Fruit fly (Drosophila melanogaster): ENCODE measurements around the gene ValRS-m.

The ValRS-m gene

dm6 chr3L:8964458-8964857 is at the start of gene ValRS-m:
ValRS-m (minus strand) TSS chr3L:8964769.
- TF ChIP-seq CG8478 (optimal IDR thresholded peaks at IDR 0.05), result no peak
- no peak for TF ChIP-seq CTCF (optimal IDR thresholded peaks at IDR 0.05)

- TF ChIP-seq CG8478 (optimal IDR thresholded peaks at IDR 0.05) (no peak), CTCF (optimal IDR thresholded peaks at IDR 0.05) (no peak)
Measured at dm6 chr3L:9013745-9014144, 49.2 kb upstream of the ValRS-m start.

- no peak for TF ChIP-seq CG8478 (optimal IDR thresholded peaks at IDR 0.05)
- TF ChIP-seq CTCF (optimal IDR thresholded peaks at IDR 0.05), result no peak
Measured at dm6 chr3L:9011485-9012389, 47.2 kb upstream of the ValRS-m start.

- no peak for TF ChIP-seq CG8478 (optimal IDR thresholded peaks at IDR 0.05)
- TF ChIP-seq CTCF (optimal IDR thresholded peaks at IDR 0.05), result no peak
Measured at dm6 chr3L:9009738-9010137, 45.2 kb upstream of the ValRS-m start, which contains the start of gene CG5194. CG5194 (minus strand) TSS chr3L:9009838.

dm6 chr3L:9004788-9005246 is 40.2 kb upstream of the ValRS-m start, which contains the start of gene Doc3:
Doc3 (plus strand) TSS chr3L:9005196.
- TF ChIP-seq CTCF (optimal IDR thresholded peaks at IDR 0.05) (peak in 1 of 2 experiments; percentile 24), CG8478 (optimal IDR thresholded peaks at IDR 0.05) (no peak)

- TF ChIP-seq CTCF (optimal IDR thresholded peaks at IDR 0.05) (no peak), CG8478 (optimal IDR thresholded peaks at IDR 0.05) (no peak)
Measured at dm6 chr3L:9003369-9003768, 38.8 kb upstream of the ValRS-m start.

dm6 chr3L:9002527-9002926 is 38.0 kb upstream of the ValRS-m start:
- TF ChIP-seq CTCF (optimal IDR thresholded peaks at IDR 0.05) (no peak), CG8478 (optimal IDR thresholded peaks at IDR 0.05) (no peak)

dm6 chr3L:8997686-8998239 is 33.2 kb upstream of the ValRS-m start, which contains the start of the genes smg and CG5087:
smg (minus strand) TSS chr3L:8997989.
CG5087 (plus strand) TSS chr3L:8998184.
- TF ChIP-seq CG8478 (optimal IDR thresholded peaks at IDR 0.05) (no peak), CTCF (optimal IDR thresholded peaks at IDR 0.05) (peak; percentile 70 to 78)

- TF ChIP-seq CG8478 (optimal IDR thresholded peaks at IDR 0.05), result no peak
- no peak for TF ChIP-seq CTCF (optimal IDR thresholded peaks at IDR 0.05)
Measured at dm6 chr3L:8996899-8997685, 32.5 kb upstream of the ValRS-m start.

dm6 chr3L:8996173-8996767 is 31.7 kb upstream of the ValRS-m start:
- TF ChIP-seq CTCF (optimal IDR thresholded peaks at IDR 0.05) (no peak), CG8478 (optimal IDR thresholded peaks at IDR 0.05) (no peak)

dm6 chr3L:8990128-8990527 is 25.6 kb upstream of the ValRS-m start, which contains the start of gene CG5280:
CG5280 (minus strand) TSS chr3L:8990228.
- TF ChIP-seq CG8478 (optimal IDR thresholded peaks at IDR 0.05) (no peak), CTCF (optimal IDR thresholded peaks at IDR 0.05) (no peak)

- no peak for TF ChIP-seq CG8478 (optimal IDR thresholded peaks at IDR 0.05)
- peak in 1 of 2 experiments; percentile 47 for TF ChIP-seq CTCF (optimal IDR thresholded peaks at IDR 0.05)
Measured at dm6 chr3L:8986582-8986981, 22.0 kb upstream of the ValRS-m start, which contains the start of gene CG5068. CG5068 (plus strand) TSS chr3L:8986710.

dm6 chr3L:8985848-8986320 is 21.3 kb upstream of the ValRS-m start, which contains the start of gene Galk:
Galk (minus strand) TSS chr3L:8986091.
- TF ChIP-seq CG8478 (optimal IDR thresholded peaks at IDR 0.05) (no peak), CTCF (optimal IDR thresholded peaks at IDR 0.05) (no peak)

- TF ChIP-seq CG8478 (optimal IDR thresholded peaks at IDR 0.05) (no peak), CTCF (optimal IDR thresholded peaks at IDR 0.05) (no peak)
Measured at dm6 chr3L:8985132-8985847, 20.7 kb upstream of the ValRS-m start.
